Fruit fly (Drosophila melanogaster) ovary, adult (tissue): ENCODE measurements around the gene CG42681.

Experiments
- CG17801 ChIP-seq: fragments of 200-800 bp; optimal IDR thresholded peaks from 2 replicates; lab custom pipeline; 2019; ENCODE audit warnings: missing biosample characterization, mild to moderate bottlenecking, missing genetic modification characterization, moderate library complexity; ENCODE audit not compliant: partially characterized antibody

The CG42681 gene

DNA sequence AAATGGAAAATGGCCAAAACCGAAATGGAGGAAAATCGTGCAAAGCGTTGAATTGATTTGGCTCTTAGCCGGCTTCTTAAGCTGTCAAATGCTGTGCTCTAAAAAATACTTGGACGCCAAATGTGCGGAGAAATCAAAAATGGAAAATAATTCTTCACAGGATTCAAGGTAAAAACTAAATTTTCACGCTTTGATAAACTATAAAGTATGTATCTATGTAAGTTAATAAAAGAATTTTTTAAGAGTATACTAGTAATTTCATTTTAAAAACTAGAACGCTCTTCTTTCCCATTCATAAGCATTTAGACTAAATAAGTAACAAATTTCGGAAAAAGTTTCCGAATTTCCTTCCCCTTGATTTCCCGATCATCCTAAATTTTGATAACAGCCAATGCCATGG is 18.2 kb downstream of the CG42681 start, which contains the start of gene CSN1a:
Gene CSN1a, plus strand, starts transcription at position 301 of the 400 bp plus-strand sequence.
- no peak for TF ChIP-seq CG17801

DNA sequence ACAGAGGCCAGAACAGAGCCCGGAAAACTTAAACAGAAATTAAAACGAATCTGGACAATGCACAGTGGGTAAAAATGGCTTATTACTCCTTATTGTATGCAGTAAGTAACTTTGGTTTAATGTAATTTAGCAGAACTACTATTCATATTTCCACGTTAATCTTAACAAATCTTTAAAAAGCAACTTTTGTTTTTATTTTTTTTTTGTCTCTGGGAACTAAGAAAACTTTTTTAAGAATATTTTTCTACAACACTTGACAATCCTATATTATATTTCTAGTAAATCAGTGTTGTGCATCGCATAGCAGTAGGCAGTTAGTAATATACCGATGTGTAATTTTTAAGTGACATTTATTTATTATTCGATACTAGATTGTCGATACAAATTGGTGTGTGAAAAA is 21.4 kb downstream of the CG42681 start, which contains the start of gene CG4701:
Gene CG4701, plus strand, starts transcription at position 301 of the 400 bp plus-strand sequence.
- TF ChIP-seq CG17801, result no peak

DNA sequence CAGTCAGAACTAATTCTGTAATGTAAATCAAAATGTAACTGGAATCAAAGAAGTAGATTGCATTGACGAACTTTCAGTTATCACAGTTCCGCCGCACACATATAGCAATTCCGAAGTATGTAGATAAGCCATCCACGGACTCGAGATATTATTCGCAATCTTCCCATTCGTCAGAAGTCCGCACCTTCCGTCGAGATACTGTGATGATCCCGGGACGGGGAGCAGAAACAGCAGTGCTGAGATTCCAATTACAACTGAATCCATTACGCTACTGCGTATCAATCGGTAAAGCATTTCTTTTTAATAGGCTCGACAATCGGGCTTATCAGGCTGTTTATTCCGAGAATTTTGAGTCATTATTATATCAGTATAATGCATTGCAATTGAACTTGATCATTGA is 30.5 kb downstream of the CG42681 start, which contains the start of gene CG4650:
Gene CG4650, minus strand, starts transcription at position 269 of the 400 bp plus-strand sequence.
- TF ChIP-seq CG17801, result no peak

DNA sequence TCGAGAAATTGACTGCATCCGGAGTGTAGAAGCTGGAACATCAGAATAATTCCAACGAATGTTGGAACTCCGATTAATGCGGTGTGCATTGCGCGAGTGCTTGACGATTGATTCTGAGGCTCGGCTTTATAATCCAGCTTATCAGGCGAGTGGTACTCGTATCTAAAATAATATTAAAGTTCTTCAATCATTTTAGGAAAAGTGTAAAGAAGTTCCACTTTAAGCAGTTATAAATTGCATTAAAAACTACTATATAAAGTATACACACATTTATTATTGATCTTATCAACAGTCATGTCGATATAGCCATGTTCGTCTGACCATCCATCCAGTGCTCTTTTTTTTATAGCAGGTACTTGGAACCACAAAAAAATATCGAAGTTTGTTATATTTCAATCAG is 40.3 kb downstream of the CG42681 start, which contains the start of gene CG18636:
Gene CG18636, minus strand, starts transcription at position 101 of the 400 bp plus-strand sequence.
- no peak for TF ChIP-seq CG17801
